Worm (Caenorhabditis elegans): Measurements from ENCODE around the gene C16B8.2.

C16B8.2 gene

ce11 chrX:3968209-3968960 lies 2.2 kb upstream of the C16B8.2 start, which contains the start of gene C16B8.3 (continued):
- TF ChIP-seq Y67H2A.10 (GFP tag; conservative IDR thresholded peaks at IDR 0.05) (no peak), Y95B8A.8 (GFP tag; IDR thresholded peaks at IDR 0.05) (no peak), attf-6 (GFP tag; IDR thresholded peaks at IDR 0.05) (no peak), sea-2 (GFP tag; IDR thresholded peaks at IDR 0.05) (no peak), ceh-91 (GFP tag; IDR thresholded peaks at IDR 0.05) (no peak), bed-1 (GFP tag; IDR thresholded peaks at IDR 0.05) (no peak), C17E4.6 (GFP tag; IDR thresholded peaks at IDR 0.05) (no peak), madf-10 (tag; optimal IDR thresholded peaks at IDR 0.05) (no peak), ekl-4 (GFP tag; IDR thresholded peaks at IDR 0.05) (0 out of 2 replicates have a peak, but pooled peaks have one; percentile 44), unc-130 (GFP tag; optimal IDR thresholded peaks at IDR 0.05) (no peak)

- no peak for TF ChIP-seq D2030.7 (GFP tag; IDR thresholded peaks at IDR 0.05)
- no peak for TF ChIP-seq tlf-1 (GFP tag; optimal IDR thresholded peaks at IDR 0.05)
- TF ChIP-seq F10E7.11 (tag; optimal IDR thresholded peaks at IDR 0.05), result no peak
- no peak for TF ChIP-seq T07F8.4 (tag; optimal IDR thresholded peaks at IDR 0.05)
- no peak for TF ChIP-seq lag-1 (GFP tag; IDR thresholded peaks at IDR 0.05)
These were observed 5.9 kb downstream of the C16B8.2 start for ce11 chrX:3960345-3960744.

DNA sequence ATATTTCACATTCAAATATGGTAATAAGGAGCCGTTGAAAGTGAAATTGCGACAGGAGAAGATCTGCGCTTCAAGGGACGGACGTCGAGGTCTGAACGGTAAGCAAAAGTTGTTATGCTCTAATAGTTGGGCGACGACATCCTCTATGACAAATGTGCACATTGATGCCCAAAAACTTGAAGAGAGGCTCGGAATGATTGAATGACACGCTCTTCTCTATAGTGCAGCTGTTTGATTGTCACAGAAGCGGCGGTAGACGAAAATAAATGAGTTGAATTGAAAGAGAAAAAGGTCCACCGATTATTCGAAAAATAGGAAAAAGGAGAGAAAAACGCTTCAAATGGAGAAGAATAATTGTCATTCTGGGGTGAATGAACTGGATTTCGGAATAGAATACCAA lies 7.0 kb downstream of the C16B8.2 start:
- no peak for TF ChIP-seq rcor-1 (GFP tag; IDR thresholded peaks at IDR 0.05)
- TF ChIP-seq rec-8 (tag; optimal IDR thresholded peaks at IDR 0.05), result no peak
- TF ChIP-seq egl-18 (GFP tag; IDR thresholded peaks at IDR 0.05), result no peak
- TF ChIP-seq F10E7.11 (tag; optimal IDR thresholded peaks at IDR 0.05), result no peak

DNA sequence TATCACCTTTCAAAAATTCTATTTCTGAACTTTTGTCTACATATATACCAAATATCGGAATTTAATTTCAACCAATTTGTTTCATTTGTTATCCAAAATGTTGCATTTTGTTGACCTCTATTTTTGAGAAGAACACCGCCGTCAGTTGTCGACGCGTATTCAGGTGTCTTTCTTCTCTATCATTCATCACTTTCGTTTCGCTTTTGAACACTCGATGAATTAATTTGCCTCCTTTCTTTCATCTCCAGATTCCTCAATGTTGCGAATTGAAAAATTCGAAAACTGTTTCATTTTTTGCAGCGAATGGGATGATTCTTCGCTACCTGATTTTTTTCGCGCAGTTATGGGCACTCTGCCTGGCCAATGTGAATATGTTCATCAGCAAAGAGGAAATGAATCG lies 8.0 kb downstream of the C16B8.2 start, which contains the start of gene lin-18:
Gene lin-18 (plus strand): TSS at position 301 of the 400 bp plus-strand sequence.
- no peak for TF ChIP-seq F37B4.10 (GFP tag; IDR thresholded peaks at IDR 0.05)
- TF ChIP-seq ztf-6 (GFP tag; IDR thresholded peaks at IDR 0.05), result no peak
- no peak for TF ChIP-seq fkh-3 (tag; optimal IDR thresholded peaks at IDR 0.05)
- no peak for TF ChIP-seq ekl-4 (GFP tag; IDR thresholded peaks at IDR 0.05)

DNA sequence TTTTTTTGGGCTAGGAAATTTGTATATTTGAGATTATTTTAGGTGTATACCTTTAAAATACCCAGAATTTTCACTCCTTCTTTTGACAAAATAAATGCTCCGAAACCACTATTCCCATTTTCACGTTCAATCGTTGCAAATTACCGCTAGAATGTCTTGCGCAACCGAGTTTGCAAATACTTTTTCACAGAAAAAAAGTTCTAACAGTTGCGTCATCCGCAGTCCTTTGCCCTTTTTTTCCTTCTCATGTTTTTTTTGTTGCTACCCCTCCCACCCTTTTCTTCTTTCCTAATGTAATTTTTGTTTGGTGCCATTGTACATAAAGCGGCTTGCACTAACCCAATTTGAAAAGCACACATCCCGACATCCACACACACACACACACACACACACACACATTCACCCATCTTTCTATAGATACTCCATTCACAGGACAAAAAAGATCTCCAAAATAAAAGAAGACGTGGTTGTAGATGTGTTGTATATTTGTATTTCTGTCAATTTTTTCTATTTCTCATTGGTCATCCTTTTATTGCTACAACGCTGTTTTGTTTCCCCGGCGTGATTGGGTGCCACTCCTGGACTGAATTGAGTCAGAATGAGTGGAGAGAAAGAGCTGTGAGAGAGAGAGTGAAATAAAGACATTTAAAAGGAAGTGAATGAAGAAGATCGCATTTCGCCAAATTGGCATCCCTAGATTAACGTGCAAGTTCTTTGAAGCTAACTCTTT lies 8.6 kb downstream of the C16B8.2 start:
- TF ChIP-seq B0336.3 (GFP tag; IDR thresholded peaks at IDR 0.05), result no peak
- no peak for TF ChIP-seq Y53G8AR.9 (GFP tag; conservative IDR thresholded peaks at IDR 0.05)
- TF ChIP-seq attf-6 (GFP tag; IDR thresholded peaks at IDR 0.05), result no peak
- no peak for TF ChIP-seq fkh-3 (tag; optimal IDR thresholded peaks at IDR 0.05)
- no peak for TF ChIP-seq let-526 (GFP tag; IDR thresholded peaks at IDR 0.05)
- no peak for TF ChIP-seq gei-17 (GFP tag; optimal IDR thresholded peaks at IDR 0.05)
- no peak for TF ChIP-seq F37B4.10 (GFP tag; IDR thresholded peaks at IDR 0.05)
- TF ChIP-seq F49E8.2 (tag; optimal IDR thresholded peaks at IDR 0.05; ENCODE audit: insufficient read depth), result no peak
- TF ChIP-seq ceh-27 (GFP tag; optimal IDR thresholded peaks at IDR 0.05), result no peak
- no peak for TF ChIP-seq madf-6 (GFP tag; IDR thresholded peaks at IDR 0.05)

DNA sequence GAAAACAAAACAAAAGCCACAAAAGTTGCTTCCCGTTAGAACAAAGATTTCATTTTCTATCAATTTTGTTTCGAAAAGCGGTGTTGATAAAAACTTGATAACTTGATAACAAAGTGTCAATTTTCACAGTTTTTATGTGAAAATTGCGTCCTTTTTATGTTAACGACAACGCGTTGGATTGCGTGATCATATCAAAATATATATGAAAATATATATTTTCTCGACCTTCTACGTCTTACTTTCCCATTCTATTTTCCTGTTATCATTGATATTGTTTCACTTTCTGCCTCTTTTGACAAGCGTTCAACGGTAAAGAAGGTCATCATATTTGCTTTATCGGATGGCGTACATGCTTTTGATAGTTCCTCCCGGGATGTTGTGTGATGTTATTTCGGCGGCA lies 13.5 kb downstream of the C16B8.2 start:
- TF ChIP-seq nhr-80 (tag; optimal IDR thresholded peaks at IDR 0.05) (peak; percentile 84), ztf-18 (tag; optimal IDR thresholded peaks at IDR 0.05) (no peak)

All from whole organism, young adult.